Worm (Caenorhabditis elegans) whole organism, L4/young adult: ENCODE measurements around the gene his-48.

ENCODE experiments used
- W03F9.2 ChIP-seq: fragments of 150-350 bp; optimal IDR thresholded peaks from 2 replicates; lab custom pipeline; 2014; ENCODE audit warnings: missing biosample characterization, missing genetic modification characterization
- dao-5 ChIP-seq: sonication (generic microtip); optimal IDR thresholded peaks from 2 replicates; lab custom pipeline; 2016; ENCODE audit warnings: missing genotype, missing genetic modification characterization, moderate library complexity, missing compliant biosample characterization
- him-1 ChIP-seq: sonication (generic microtip); optimal IDR thresholded peaks from 2 replicates; lab custom pipeline; 2016; ENCODE audit warnings: missing genotype, missing genetic modification reagents, missing genetic modification characterization, missing compliant biosample characterization

ce11 chrIV:11348822-11349221 is 24.3 kb downstream of the his-48 start:
- TF ChIP-seq W03F9.2 (tag; lab: Kevin White, UChicago), result no peak
- TF ChIP-seq him-1, result no peak
- no peak for TF ChIP-seq dao-5 (tag; lab: Kevin White, UChicago)
